Worm (Caenorhabditis elegans) whole organism, early embryonic: Measurements from ENCODE around the gene oac-39.
A peak's percentile ranks its signal among the peaks of the same experiment; 100 is the strongest.

Source experiments
- B0310.2 ChIP-seq: sonication (generic microtip); optimal IDR thresholded peaks from 2 replicates; lab custom pipeline; 2016; ENCODE audit warnings: mild to moderate bottlenecking, missing genetic modification characterization, missing compliant biosample characterization
- F13C5.2 ChIP-seq: sonication (generic microtip); optimal IDR thresholded peaks from 2 replicates; lab custom pipeline; 2017; ENCODE audit warnings: mild to moderate bottlenecking, missing genetic modification characterization, inconsistent platforms, missing compliant biosample characterization
- aly-1 ChIP-seq: sonication (generic microtip); optimal IDR thresholded peaks from 2 replicates; lab custom pipeline; 2016; ENCODE audit warnings: missing genetic modification characterization, missing compliant biosample characterization
- ama-1 ChIP-seq: fragments of 150-350 bp; optimal IDR thresholded peaks from 2 replicates; lab custom pipeline; 2014
- ceh-13 ChIP-seq: fragments of 200-800 bp; sonication (Bioruptor generic); optimal IDR thresholded peaks from 2 replicates; lab custom pipeline; 2018; ENCODE audit warnings: mild to moderate bottlenecking, missing genetic modification characterization, missing compliant biosample characterization
- ceh-36 ChIP-seq: sonication (generic microtip); optimal IDR thresholded peaks from 2 replicates; lab custom pipeline; 2016; ENCODE audit warnings: missing genetic modification characterization, inconsistent platforms, missing compliant biosample characterization
- ets-7 ChIP-seq: sonication (generic microtip); optimal IDR thresholded peaks from 2 replicates; lab custom pipeline; 2016; ENCODE audit warnings: missing genotype, missing genetic modification characterization, missing compliant biosample characterization
- flt-1 ChIP-seq: fragments of 200-800 bp; sonication (Bioruptor generic); IDR thresholded peaks from 2 replicates; pipeline ENCODE4 v1.3.6; 2022; ENCODE audit warnings: missing genetic modification characterization, missing compliant biosample characterization
- hmbx-1 ChIP-seq: sonication (generic microtip); optimal IDR thresholded peaks from 2 replicates; lab custom pipeline; 2016; ENCODE audit warnings: mild to moderate bottlenecking, missing genetic modification characterization, missing compliant biosample characterization
- hmg-4 ChIP-seq: fragments of 200-800 bp; sonication (Bioruptor generic); optimal IDR thresholded peaks from 2 replicates; lab custom pipeline; 2018; ENCODE audit warnings: mild to moderate bottlenecking, missing genetic modification characterization, missing compliant biosample characterization
- hnd-1 ChIP-seq: sonication (generic microtip); optimal IDR thresholded peaks from 2 replicates; lab custom pipeline; 2016; ENCODE audit warnings: missing genetic modification characterization, missing compliant biosample characterization
- pes-1 ChIP-seq: fragments of 200-800 bp; sonication (Bioruptor generic); IDR thresholded peaks from 2 replicates; pipeline ENCODE4 v1.3.6; 2022; ENCODE audit warnings: missing genetic modification reagents, missing genetic modification characterization, missing compliant biosample characterization
- scrt-1 ChIP-seq: fragments of 200-800 bp; sonication (Bioruptor generic); IDR thresholded peaks from 2 replicates; pipeline ENCODE4 v1.3.6; 2022; ENCODE audit warnings: missing genetic modification characterization, missing compliant biosample characterization
- sea-1 ChIP-seq: fragments of 200-800 bp; sonication (Bioruptor generic); conservative IDR thresholded peaks from 2 replicates; pipeline ENCODE4 v1.3.6; 2022; ENCODE audit warnings: missing genetic modification characterization, missing compliant biosample characterization
- tbx-11 ChIP-seq: fragments of 200-800 bp; sonication (Bioruptor generic); IDR thresholded peaks from 2 replicates; pipeline ENCODE4 v1.3.6; 2022; ENCODE audit warnings: missing genetic modification characterization, missing compliant biosample characterization
- tbx-37 ChIP-seq: fragments of 200-800 bp; sonication (Bioruptor generic); conservative IDR thresholded peaks from 2 replicates; pipeline ENCODE4 v1.3.6; 2022; ENCODE audit warnings: missing genetic modification reagents, missing genetic modification characterization, missing compliant biosample characterization
- tra-4 ChIP-seq: sonication (generic microtip); optimal IDR thresholded peaks from 2 replicates; lab custom pipeline; 2017; ENCODE audit warnings: missing genetic modification characterization, missing compliant biosample characterization

The oac-39 gene

DNA sequence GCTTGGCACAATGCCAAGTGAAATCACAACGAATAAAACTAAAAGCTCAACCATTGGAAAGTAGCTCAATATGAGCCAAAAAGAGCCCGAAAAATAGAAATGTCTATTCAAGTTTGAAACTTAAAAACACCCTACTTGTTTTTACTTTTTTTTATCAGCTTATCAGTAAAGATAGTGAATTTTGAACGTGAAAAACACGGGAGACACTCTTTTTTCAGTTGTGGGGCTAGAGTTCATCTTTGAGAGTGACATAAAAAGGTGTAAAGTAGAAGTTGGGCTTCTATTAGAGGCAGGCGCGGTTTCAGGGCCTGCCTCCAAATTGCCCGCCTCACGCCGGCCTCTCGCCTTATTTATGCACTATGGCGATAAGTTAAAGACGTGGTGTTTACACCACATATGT is at the start of gene oac-39:
oac-39 (minus strand) TSS at position 101 of the 400 bp plus-strand sequence.
- TF ChIP-seq F13C5.2 (tag; lab: Kevin White, UChicago) (no peak), pes-1 (GFP tag; lab: Robert Waterston, UW) (no peak), tbx-11 (GFP tag; lab: Robert Waterston, UW) (no peak), scrt-1 (GFP tag; lab: Robert Waterston, UW) (no peak)

DNA sequence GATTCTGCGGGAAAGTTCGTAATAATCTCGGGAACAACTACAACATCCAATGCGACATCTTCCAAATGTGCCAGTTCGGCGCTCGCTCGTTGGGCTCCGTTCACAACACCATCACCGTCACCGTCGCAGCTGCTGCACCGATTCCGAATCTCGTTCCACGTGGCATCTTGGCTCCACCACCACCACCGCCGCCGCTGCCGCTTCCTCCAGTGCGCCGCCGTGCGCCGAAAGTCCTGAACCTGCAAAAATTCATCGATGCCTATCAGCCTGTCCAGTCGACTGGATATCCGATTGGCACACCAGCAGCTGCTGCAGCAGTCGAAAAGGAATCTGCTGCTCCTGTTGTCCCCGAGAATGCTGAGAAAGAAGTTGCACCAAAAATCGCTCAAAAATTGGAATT is 46.8 kb upstream of the oac-39 start:
- TF ChIP-seq ets-7 (tag; lab: Kevin White, UChicago) (no peak), aly-1 (tag; lab: Kevin White, UChicago) (peak; percentile 32)

DNA sequence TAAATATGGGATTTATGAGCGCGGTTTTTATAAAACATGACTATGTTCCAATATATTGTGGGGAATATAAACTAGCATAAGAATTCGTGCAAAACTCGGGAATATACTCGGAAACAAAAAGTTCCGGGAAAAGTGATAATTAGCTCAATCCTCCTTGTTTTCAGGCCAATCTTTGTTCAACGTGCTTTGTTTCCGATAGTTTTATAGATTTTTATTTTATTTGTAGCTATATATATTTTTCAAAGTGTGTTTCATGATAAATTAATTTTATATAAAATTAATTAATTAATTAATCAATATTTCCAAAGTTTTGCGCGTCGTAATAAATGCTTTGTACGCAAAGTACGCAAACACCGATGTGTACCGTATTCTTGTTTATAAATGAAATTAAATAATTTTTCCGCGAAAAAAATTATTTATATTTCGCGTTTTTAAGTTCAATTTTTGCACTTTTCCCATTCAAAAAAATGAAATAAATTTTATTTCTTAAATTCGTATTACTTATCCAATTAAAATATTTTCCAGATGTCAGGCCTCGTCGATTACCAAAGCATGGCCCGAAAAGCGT is 46.0 kb upstream of the oac-39 start, which contains the start of gene F33E11.2:
F33E11.2 (plus strand) TSS at position 524 of the 568 bp plus-strand sequence.
- TF ChIP-seq hmg-4 (GFP tag; lab: Kevin White, UChicago) = no peak
- no peak for TF ChIP-seq tra-4 (tag; lab: Kevin White, UChicago)

DNA sequence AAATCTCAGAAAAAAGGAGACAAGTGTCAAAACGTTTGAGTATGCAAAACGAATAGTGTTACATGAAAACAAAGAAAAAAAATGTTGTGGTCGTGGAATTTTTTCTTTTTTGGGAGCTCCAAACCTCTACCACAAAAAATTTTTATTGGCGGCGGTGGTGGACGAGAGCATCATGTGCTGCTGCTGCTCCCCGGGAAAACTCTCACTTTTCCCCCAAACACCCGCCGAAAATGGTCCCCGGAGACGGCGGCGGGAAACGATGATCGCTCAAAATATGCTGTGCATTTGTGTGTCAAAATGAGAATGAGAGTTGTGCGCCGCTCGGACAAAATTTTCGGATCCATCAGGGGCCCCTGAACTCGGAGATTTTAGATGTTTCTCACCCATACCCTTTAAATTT is 44.2 kb upstream of the oac-39 start:
- TF ChIP-seq tbx-11 (GFP tag; lab: Robert Waterston, UW) (no peak), ama-1 (lab: Kevin White, UChicago) (no peak), pes-1 (GFP tag; lab: Robert Waterston, UW) (no peak), hmg-4 (GFP tag; lab: Kevin White, UChicago) (no peak), B0310.2 (tag; lab: Kevin White, UChicago) (no peak), scrt-1 (GFP tag; lab: Robert Waterston, UW) (no peak), ceh-36 (no peak), hnd-1 (no peak), sea-1 (GFP tag; lab: Robert Waterston, UW) (no peak), F13C5.2 (tag; lab: Kevin White, UChicago) (no peak), ets-7 (tag; lab: Kevin White, UChicago) (no peak), ceh-13 (GFP tag; lab: Kevin White, UChicago) (no peak), hmbx-1 (tag; lab: Kevin White, UChicago) (no peak), tbx-37 (GFP tag; lab: Robert Waterston, UW) (no peak), flt-1 (GFP tag; lab: Robert Waterston, UW) (no peak), tra-4 (tag; lab: Kevin White, UChicago) (no peak), aly-1 (tag; lab: Kevin White, UChicago) (no peak)

DNA sequence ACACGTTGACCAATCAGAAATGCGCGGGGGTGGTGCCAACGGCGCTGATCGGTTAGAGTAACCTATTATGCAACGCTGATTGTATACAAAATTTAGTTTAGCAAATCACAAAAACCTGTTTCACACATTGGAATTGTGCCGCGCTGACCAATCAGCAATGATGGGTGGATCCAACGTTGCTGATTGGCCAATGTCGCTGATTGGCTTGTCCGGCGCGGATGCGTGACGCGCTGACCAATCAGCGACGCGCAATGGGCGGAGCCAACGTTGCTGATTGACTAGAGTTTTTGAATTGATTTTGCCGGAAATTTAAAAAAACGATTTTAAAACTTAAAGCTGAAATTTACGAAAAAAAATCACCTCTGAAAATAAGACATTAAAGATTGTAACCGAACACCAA is 33.7 kb upstream of the oac-39 start:
- TF ChIP-seq scrt-1 (GFP tag; lab: Robert Waterston, UW) = no peak
- no peak for TF ChIP-seq aly-1 (tag; lab: Kevin White, UChicago)
- no peak for TF ChIP-seq tbx-11 (GFP tag; lab: Robert Waterston, UW)
- no peak for TF ChIP-seq tbx-37 (GFP tag; lab: Robert Waterston, UW)
- TF ChIP-seq ceh-36 = no peak
- TF ChIP-seq flt-1 (GFP tag; lab: Robert Waterston, UW) = no peak
- no peak for TF ChIP-seq F13C5.2 (tag; lab: Kevin White, UChicago)
- no peak for TF ChIP-seq B0310.2 (tag; lab: Kevin White, UChicago)
- no peak for TF ChIP-seq hmg-4 (GFP tag; lab: Kevin White, UChicago)
- TF ChIP-seq hnd-1 = no peak
- no peak for TF ChIP-seq ceh-13 (GFP tag; lab: Kevin White, UChicago)
- no peak for TF ChIP-seq pes-1 (GFP tag; lab: Robert Waterston, UW)

DNA sequence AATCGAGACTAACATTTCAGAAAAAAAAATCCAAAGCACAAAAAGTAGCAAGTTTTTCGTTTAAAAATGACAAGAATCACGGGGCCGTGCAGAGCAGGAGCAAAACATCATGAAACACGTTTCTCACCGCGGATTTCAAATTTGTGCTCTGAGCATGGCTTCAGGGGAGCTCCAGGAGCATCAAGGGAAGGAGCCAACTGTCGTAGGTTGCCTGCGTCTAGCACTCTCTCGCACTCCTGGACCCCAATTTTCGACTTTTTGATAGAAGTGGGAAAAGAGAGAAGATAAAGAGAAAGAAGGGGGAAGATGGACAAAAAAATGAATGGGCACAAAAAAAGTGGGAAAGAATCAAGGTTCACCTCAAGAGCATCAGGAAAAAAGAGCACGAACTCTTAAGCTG is 33.3 kb upstream of the oac-39 start:
- TF ChIP-seq scrt-1 (GFP tag; lab: Robert Waterston, UW) (no peak), sea-1 (GFP tag; lab: Robert Waterston, UW) (no peak), aly-1 (tag; lab: Kevin White, UChicago) (no peak)

DNA sequence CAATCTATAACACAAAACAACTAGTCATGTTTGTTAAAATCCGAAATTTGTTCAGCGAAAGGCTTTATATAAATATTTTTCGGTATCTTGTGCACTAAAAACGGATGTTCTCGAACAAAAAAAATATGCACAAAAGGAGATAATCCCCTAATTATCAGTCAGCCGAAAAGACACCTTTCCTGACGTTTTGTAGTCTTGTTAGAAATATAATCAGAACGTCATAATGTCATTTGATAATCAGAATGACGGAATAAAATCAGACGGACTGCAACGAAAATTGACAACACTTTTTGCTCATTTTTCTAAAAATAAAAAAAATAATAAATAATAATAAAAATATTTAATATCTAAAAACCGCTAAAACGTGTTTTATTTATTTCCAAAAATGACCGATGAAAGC is 32.4 kb upstream of the oac-39 start:
- TF ChIP-seq tbx-37 (GFP tag; lab: Robert Waterston, UW) = no peak

DNA sequence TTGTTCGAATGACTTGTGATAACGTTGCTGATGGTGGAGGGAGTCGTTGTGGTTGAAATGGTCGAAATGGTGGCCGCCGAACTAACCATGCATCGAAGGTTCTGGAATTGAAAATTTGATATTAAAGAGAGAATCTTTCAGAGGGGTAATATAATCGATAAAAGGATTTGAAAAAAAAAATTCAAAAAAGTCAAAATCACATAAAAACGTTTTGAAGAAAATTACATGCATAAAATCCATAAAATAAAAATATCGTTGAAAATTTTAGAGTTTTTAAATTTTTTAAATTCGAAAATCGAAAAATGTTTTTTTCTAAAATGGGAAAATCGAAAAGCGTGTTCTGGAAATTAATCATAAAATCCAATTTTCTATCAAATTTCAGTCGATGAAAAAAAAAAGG is 30.1 kb upstream of the oac-39 start, which contains the start of gene npr-5:
npr-5 (minus strand) TSS at position 101 of the 400 bp plus-strand sequence.
- no peak for TF ChIP-seq tra-4 (tag; lab: Kevin White, UChicago)
- no peak for TF ChIP-seq ama-1 (lab: Kevin White, UChicago)
- TF ChIP-seq aly-1 (tag; lab: Kevin White, UChicago) = no peak
- no peak for TF ChIP-seq pes-1 (GFP tag; lab: Robert Waterston, UW)
- no peak for TF ChIP-seq tbx-11 (GFP tag; lab: Robert Waterston, UW)
- TF ChIP-seq sea-1 (GFP tag; lab: Robert Waterston, UW) = no peak
- no peak for TF ChIP-seq ets-7 (tag; lab: Kevin White, UChicago)
- TF ChIP-seq ceh-13 (GFP tag; lab: Kevin White, UChicago) = no peak
- TF ChIP-seq hnd-1 = no peak
- no peak for TF ChIP-seq flt-1 (GFP tag; lab: Robert Waterston, UW)
- TF ChIP-seq ceh-36 = no peak
- TF ChIP-seq hmbx-1 (tag; lab: Kevin White, UChicago) = no peak
- TF ChIP-seq scrt-1 (GFP tag; lab: Robert Waterston, UW) = no peak
- no peak for TF ChIP-seq tbx-37 (GFP tag; lab: Robert Waterston, UW)
- TF ChIP-seq F13C5.2 (tag; lab: Kevin White, UChicago) = no peak
- no peak for TF ChIP-seq hmg-4 (GFP tag; lab: Kevin White, UChicago)
- TF ChIP-seq B0310.2 (tag; lab: Kevin White, UChicago) = no peak
